Fruit fly (Drosophila melanogaster) whole organism, embryonic: ENCODE data around the gene path.
A peak's percentile ranks its signal among the peaks of the same experiment; 100 is the strongest.

Source experiments
- Abd-B ChIP-seq: fragments of 200-800 bp; sonication (Bioruptor generic); optimal IDR thresholded peaks from 2 replicates; lab custom pipeline; 2018; ENCODE audit warnings: missing biosample characterization, mild to moderate bottlenecking, missing genetic modification characterization, moderate library complexity
- Atf-2 ChIP-seq: fragments of 200-800 bp; sonication (Bioruptor generic); optimal IDR thresholded peaks from 2 replicates; lab custom pipeline; 2016; ENCODE audit warnings: missing biosample characterization, missing genetic modification characterization
- CG10959 ChIP-seq: fragments of 200-800 bp; sonication (Bioruptor generic); IDR thresholded peaks from 2 replicates; pipeline ENCODE4 v1.3.6; 2022; ENCODE audit warnings: missing biosample characterization, missing genetic modification characterization
- CG12104 ChIP-seq: fragments of 200-800 bp; sonication (Bioruptor generic); optimal IDR thresholded peaks from 3 replicates; lab custom pipeline; 2016; ENCODE audit warnings: missing biosample characterization, missing genetic modification characterization
- CG12744 ChIP-seq: fragments of 200-800 bp; sonication (Bioruptor generic); optimal IDR thresholded peaks from 2 replicates; lab custom pipeline; 2016; ENCODE audit warnings: missing biosample characterization, missing genetic modification characterization
- CG13287 ChIP-seq: fragments of 200-800 bp; sonication (Bioruptor generic); IDR thresholded peaks from 2 replicates; pipeline ENCODE4 v1.3.6; 2022; ENCODE audit warnings: missing biosample characterization, missing genetic modification characterization; ENCODE audit not compliant: partially characterized antibody
- CG15514 ChIP-seq: fragments of 200-800 bp; sonication (Bioruptor generic); optimal IDR thresholded peaks from 3 replicates; lab custom pipeline; 2017; ENCODE audit warnings: missing biosample characterization, missing genetic modification characterization, mild to moderate bottlenecking, moderate library complexity, missing genetic modification reagents
- CG15696 ChIP-seq: fragments of 200-800 bp; sonication (Bioruptor generic); optimal IDR thresholded peaks from 2 replicates; lab custom pipeline; 2019; ENCODE audit warnings: missing biosample characterization, mild to moderate bottlenecking, missing genetic modification characterization, moderate library complexity
- CG1647 ChIP-seq: fragments of 200-800 bp; sonication (Bioruptor generic); optimal IDR thresholded peaks from 3 replicates; lab custom pipeline; 2016; ENCODE audit warnings: missing biosample characterization, missing genetic modification characterization
- CG18599 ChIP-seq: fragments of 200-800 bp; sonication (Bioruptor generic); optimal IDR thresholded peaks from 3 replicates; lab custom pipeline; 2017; ENCODE audit warnings: missing biosample characterization, missing genetic modification characterization, mild to moderate bottlenecking, moderate library complexity, missing genetic modification reagents
- CG2116 ChIP-seq: fragments of 200-800 bp; sonication (Bioruptor generic); optimal IDR thresholded peaks from 3 replicates; lab custom pipeline; 2018; ENCODE audit warnings: missing biosample characterization, mild to moderate bottlenecking, missing genetic modification characterization
- CG30020 ChIP-seq: fragments of 200-800 bp; optimal IDR thresholded peaks from 2 replicates; lab custom pipeline; 2019; ENCODE audit warnings: missing biosample characterization, mild to moderate bottlenecking, missing genetic modification characterization, moderate library complexity
- CG4328 ChIP-seq: fragments of 200-800 bp; sonication (Bioruptor generic); optimal IDR thresholded peaks from 3 replicates; lab custom pipeline; 2017; ENCODE audit warnings: missing biosample characterization, missing genetic modification reagents, missing genetic modification characterization
- CG5245 ChIP-seq: fragments of 200-800 bp; sonication (Bioruptor generic); optimal IDR thresholded peaks from 3 replicates; lab custom pipeline; 2016; ENCODE audit warnings: missing biosample characterization, missing genetic modification characterization
- CG7357 ChIP-seq: fragments of 200-800 bp; sonication (Bioruptor generic); IDR thresholded peaks from 3 replicates; pipeline ENCODE4 v1.3.6; 2022; ENCODE audit warnings: missing biosample characterization, missing genetic modification characterization
- D ChIP-seq, 2 experiments: fragments of 200-800 bp in 1 of 2; fragments of >200 bp in 1 of 2; sonication (Bioruptor generic) in 1 of 2; optimal IDR thresholded peaks; 2 replicates in 1 of 2; 3 replicates in 1 of 2; lab custom pipeline; 2017; ENCODE audit warnings: mild to moderate bottlenecking in 1 of 2, missing biosample characterization in 1 of 2, missing genetic modification characterization in 1 of 2, missing genetic modification reagents in 1 of 2
- Dbx ChIP-seq: fragments of 200-800 bp; sonication (Bioruptor generic); IDR thresholded peaks from 3 replicates; pipeline ENCODE4 v1.3.6; 2022; ENCODE audit warnings: missing biosample characterization, missing genetic modification characterization
- Dek ChIP-seq: fragments of 200-800 bp; sonication (Bioruptor generic); optimal IDR thresholded peaks from 3 replicates; lab custom pipeline; 2019; ENCODE audit warnings: missing biosample characterization, mild to moderate bottlenecking, missing genetic modification characterization, moderate library complexity
- Elba2 ChIP-seq: fragments of 200-800 bp; sonication (Bioruptor generic); optimal IDR thresholded peaks from 3 replicates; lab custom pipeline; 2016; ENCODE audit warnings: missing biosample characterization, missing genetic modification characterization
- Gug ChIP-seq: fragments of 200-800 bp; sonication (Bioruptor generic); IDR thresholded peaks from 4 replicates; pipeline ENCODE4 v1.3.6; 2022; ENCODE audit warnings: missing biosample characterization, missing genetic modification characterization
- H15 ChIP-seq: fragments of 200-800 bp; sonication (Bioruptor generic); IDR thresholded peaks from 3 replicates; pipeline ENCODE4 v1.3.6; 2022; ENCODE audit warnings: missing biosample characterization, missing genetic modification characterization
- Hmr ChIP-seq: fragments of 200-800 bp; sonication (Bioruptor generic); optimal IDR thresholded peaks from 3 replicates; lab custom pipeline; 2017; ENCODE audit warnings: mild to moderate bottlenecking, missing biosample characterization, missing genetic modification reagents, missing genetic modification characterization
- Hr51 ChIP-seq, 2 experiments: fragments of 200-800 bp; sonication (Bioruptor generic); optimal IDR thresholded peaks; 2 replicates in 1 of 2; 3 replicates in 1 of 2; lab custom pipeline; 2016 to 2018; ENCODE audit warnings: missing biosample characterization in 2 of 2, missing genetic modification characterization in 2 of 2, mild to moderate bottlenecking in 1 of 2, moderate library complexity in 1 of 2
- Hr78 ChIP-seq, 2 experiments: fragments of 200-800 bp in 1 of 2; fragments of >200 bp in 1 of 2; sonication (Bioruptor generic) in 1 of 2; optimal IDR thresholded peaks; 2 replicates each; lab custom pipeline; 2017 to 2019; ENCODE audit warnings: missing biosample characterization in 2 of 2, missing genetic modification characterization in 2 of 2, mild to moderate bottlenecking in 1 of 2, moderate library complexity in 1 of 2
- Lhr ChIP-seq: fragments of 200-800 bp; sonication (Bioruptor generic); optimal IDR thresholded peaks from 3 replicates; lab custom pipeline; 2017; ENCODE audit warnings: mild to moderate bottlenecking, missing biosample characterization, missing genetic modification reagents, missing genetic modification characterization
- MBD-R2 ChIP-seq: fragments of 200-800 bp; sonication (Bioruptor generic); IDR thresholded peaks from 2 replicates; pipeline ENCODE4 v1.3.6; 2022; ENCODE audit warnings: missing biosample characterization, missing genetic modification characterization
- MTF-1 ChIP-seq: fragments of 200-800 bp; sonication (Bioruptor generic); optimal IDR thresholded peaks from 2 replicates; lab custom pipeline; 2018; ENCODE audit warnings: missing biosample characterization, mild to moderate bottlenecking, missing genetic modification characterization, borderline replicate concordance
- Mad ChIP-seq: fragments of 200-800 bp; sonication (Bioruptor generic); optimal IDR thresholded peaks from 2 replicates; lab custom pipeline; 2016; ENCODE audit warnings: missing biosample characterization, missing genetic modification characterization
- Neu2 ChIP-seq: fragments of 200-800 bp; sonication (Bioruptor generic); optimal IDR thresholded peaks from 3 replicates; lab custom pipeline; 2016; ENCODE audit warnings: missing biosample characterization, missing genetic modification characterization, borderline replicate concordance
- Rx ChIP-seq: fragments of 200-800 bp; sonication (Bioruptor generic); IDR thresholded peaks from 2 replicates; pipeline ENCODE4 v1.3.6; 2022; ENCODE audit warnings: missing biosample characterization, missing genetic modification characterization
- Sry-δ ChIP-seq: fragments of 200-800 bp; sonication (Bioruptor generic); optimal IDR thresholded peaks from 2 replicates; lab custom pipeline; 2016; ENCODE audit warnings: missing biosample characterization, missing genetic modification characterization
- Xrp1 ChIP-seq: fragments of 200-800 bp; sonication (Bioruptor generic); IDR thresholded peaks from 2 replicates; pipeline ENCODE4 v1.3.6; 2022; ENCODE audit warnings: missing biosample characterization, missing genetic modification characterization
- YL-1 ChIP-seq: fragments of 200-800 bp; sonication (Bioruptor generic); optimal IDR thresholded peaks from 3 replicates; lab custom pipeline; 2017; ENCODE audit warnings: missing biosample characterization, mild to moderate bottlenecking, missing genetic modification characterization
- abd-A ChIP-seq: fragments of 200-800 bp; sonication (Bioruptor generic); optimal IDR thresholded peaks from 3 replicates; lab custom pipeline; 2019; ENCODE audit warnings: missing biosample characterization, mild to moderate bottlenecking, missing genetic modification characterization, moderate library complexity
- az2 ChIP-seq: fragments of 200-800 bp; sonication (Bioruptor generic); optimal IDR thresholded peaks from 3 replicates; lab custom pipeline; 2016; ENCODE audit warnings: missing biosample characterization, missing genetic modification characterization
- br ChIP-seq: fragments of >200 bp; optimal IDR thresholded peaks from 2 replicates; lab custom pipeline; 2017
- chif ChIP-seq, 2 experiments: fragments of 200-800 bp; sonication (Bioruptor generic); optimal IDR thresholded peaks; 3 replicates each; lab custom pipeline; 2016; ENCODE audit warnings: missing biosample characterization in 2 of 2, missing genetic modification characterization in 2 of 2
- croc ChIP-seq: fragments of 200-800 bp; sonication (Bioruptor generic); conservative IDR thresholded peaks from 3 replicates; pipeline ENCODE4 v1.3.6; 2022; ENCODE audit warnings: missing biosample characterization, missing genetic modification characterization
- disco-r ChIP-seq: fragments of 200-800 bp; sonication (Bioruptor generic); optimal IDR thresholded peaks from 2 replicates; lab custom pipeline; 2016; ENCODE audit warnings: missing biosample characterization, missing genetic modification characterization
- dmrt11E ChIP-seq: fragments of 200-800 bp; sonication (Bioruptor generic); optimal IDR thresholded peaks from 3 replicates; lab custom pipeline; 2018; ENCODE audit warnings: missing biosample characterization, mild to moderate bottlenecking, missing genetic modification characterization, moderate library complexity
- fd96Cb ChIP-seq: fragments of 200-800 bp; sonication (Bioruptor generic); optimal IDR thresholded peaks from 2 replicates; lab custom pipeline; 2018; ENCODE audit warnings: missing biosample characterization, mild to moderate bottlenecking, missing genetic modification characterization, moderate library complexity
- ken ChIP-seq: fragments of 200-800 bp; sonication (Bioruptor generic); IDR thresholded peaks from 3 replicates; pipeline ENCODE4 v1.3.6; 2022; ENCODE audit warnings: missing biosample characterization, missing genetic modification characterization
- mirr ChIP-seq: fragments of 200-800 bp; sonication (Bioruptor generic); optimal IDR thresholded peaks from 3 replicates; lab custom pipeline; 2018; ENCODE audit warnings: missing biosample characterization, mild to moderate bottlenecking, missing genetic modification characterization
- salm ChIP-seq: fragments of 200-800 bp; sonication (Bioruptor generic); optimal IDR thresholded peaks from 2 replicates; lab custom pipeline; 2018; ENCODE audit warnings: missing biosample characterization, mild to moderate bottlenecking, missing genetic modification characterization
- sd ChIP-seq: fragments of 200-800 bp; sonication (Bioruptor generic); optimal IDR thresholded peaks from 3 replicates; lab custom pipeline; 2018; ENCODE audit warnings: missing biosample characterization, mild to moderate bottlenecking, missing genetic modification characterization, moderate library complexity
- seq ChIP-seq: fragments of 200-800 bp; sonication (Bioruptor generic); IDR thresholded peaks from 2 replicates; pipeline ENCODE4 v1.3.6; 2022; ENCODE audit warnings: missing biosample characterization, missing genetic modification characterization
- sob ChIP-seq: fragments of 200-800 bp; sonication (Bioruptor generic); IDR thresholded peaks from 2 replicates; pipeline ENCODE4 v1.3.6; 2022; ENCODE audit warnings: missing biosample characterization, missing genetic modification characterization
- sr ChIP-seq: fragments of 200-800 bp; sonication (Bioruptor generic); IDR thresholded peaks from 3 replicates; pipeline ENCODE4 v1.3.6; 2022; ENCODE audit warnings: missing biosample characterization, missing genetic modification characterization
- tap ChIP-seq: fragments of 200-800 bp; optimal IDR thresholded peaks from 3 replicates; lab custom pipeline; 2019; ENCODE audit warnings: missing biosample characterization, mild to moderate bottlenecking, missing genetic modification characterization, moderate library complexity
- tup ChIP-seq: fragments of 200-800 bp; sonication (Bioruptor generic); optimal IDR thresholded peaks from 2 replicates; lab custom pipeline; 2016; ENCODE audit warnings: missing biosample characterization, mild to moderate bottlenecking, missing genetic modification characterization, moderate library complexity

path gene

dm6 chr3L:9447239-9447777, 57.8 kb downstream of the path start (continued):
- TF ChIP-seq Lhr (GFP tag; lab: Kevin White, UChicago) = no peak
- TF ChIP-seq H15 (GFP tag; lab: Robert Waterston, UW) = no peak
- TF ChIP-seq CG15514 (GFP tag; lab: Kevin White, UChicago) = no peak
- TF ChIP-seq Elba2 (GFP tag; lab: Kevin White, UChicago) = peak; percentile 99
- TF ChIP-seq mirr (GFP tag; lab: Kevin White, UChicago) = peak; percentile 89
- TF ChIP-seq MBD-R2 (GFP tag; lab: Robert Waterston, UW) = peak; percentile 7; the same call in 1 of the 2 replicates
- no peak for TF ChIP-seq disco-r (GFP tag; lab: Kevin White, UChicago)
- TF ChIP-seq CG10959 (GFP tag; lab: Robert Waterston, UW) = peak; percentile 84
- TF ChIP-seq Abd-B = peak; percentile 6
- TF ChIP-seq CG13287 (GFP tag; lab: Robert Waterston, UW) = no peak
- TF ChIP-seq Hr51 (GFP tag; optimal IDR thresholded peaks at IDR 0.05; lab: Kevin White, UChicago) = no peak
- no peak for TF ChIP-seq CG30020 (tag; lab: Kevin White, UChicago)
- no peak for TF ChIP-seq Gug (GFP tag; lab: Robert Waterston, UW)
- no peak for TF ChIP-seq fd96Cb (tag; lab: Kevin White, UChicago)
- TF ChIP-seq CG12104 = no peak
- TF ChIP-seq CG4328 (GFP tag; lab: Kevin White, UChicago) = no peak
- TF ChIP-seq sd (tag; lab: Kevin White, UChicago) = peak; percentile 73
- no peak for TF ChIP-seq salm (tag; lab: Kevin White, UChicago)
- no peak for TF ChIP-seq CG12744 (GFP tag; lab: Kevin White, UChicago)
- TF ChIP-seq croc (GFP tag; lab: Robert Waterston, UW) = no peak
- TF ChIP-seq sob (GFP tag; lab: Robert Waterston, UW) = no peak
- TF ChIP-seq CG18599 = peak; percentile 50
- no peak for TF ChIP-seq Dek
- no peak for TF ChIP-seq CG2116 (GFP tag; lab: Kevin White, UChicago)
- TF ChIP-seq abd-A (tag; lab: Kevin White, UChicago) = peak; percentile 24
- TF ChIP-seq chif (GFP tag; optimal IDR thresholded peaks at IDR 0.05; lab: Kevin White, UChicago) = no peak
- no peak; the same call in 1 of the 2 replicates for TF ChIP-seq seq (GFP tag; lab: Robert Waterston, UW)
- TF ChIP-seq Mad = no peak
- TF ChIP-seq Neu2 (GFP tag; lab: Kevin White, UChicago) = peak; percentile 84
- no peak for TF ChIP-seq az2 (GFP tag; lab: Kevin White, UChicago)
- no peak for TF ChIP-seq CG5245 (GFP tag; lab: Kevin White, UChicago)
- TF ChIP-seq sr (GFP tag; lab: Robert Waterston, UW) = no peak
- TF ChIP-seq Dbx = no peak
- TF ChIP-seq br (lab: Kevin White, UChicago) = no peak
- TF ChIP-seq MTF-1 (GFP tag; lab: Kevin White, UChicago) = no peak
- no peak for TF ChIP-seq tup (GFP tag; lab: Kevin White, UChicago)
- TF ChIP-seq Xrp1 (GFP tag; lab: Robert Waterston, UW) = no peak
- TF ChIP-seq YL-1 (GFP tag; lab: Kevin White, UChicago) = peak; percentile 4
- TF ChIP-seq CG1647 (GFP tag; lab: Kevin White, UChicago) = no peak
- peak in 1 of 2 experiments; percentile 44 for TF ChIP-seq Hr78 (GFP tag; optimal IDR thresholded peaks at IDR 0.05; lab: Kevin White, UChicago)
- no peak for TF ChIP-seq CG7357 (GFP tag; lab: Robert Waterston, UW)
- TF ChIP-seq Rx (GFP tag; lab: Robert Waterston, UW) = peak; percentile 29; the same call in 1 of the 2 replicates
- peak; percentile 36 for TF ChIP-seq Hmr
- TF ChIP-seq tap (tag; lab: Kevin White, UChicago) = no peak
- no peak for TF ChIP-seq ken (GFP tag; lab: Robert Waterston, UW)
- TF ChIP-seq D (optimal IDR thresholded peaks at IDR 0.05; lab: Kevin White, UChicago) = peak; percentile 89
- no peak for TF ChIP-seq D (GFP tag; optimal IDR thresholded peaks at IDR 0.05; lab: Kevin White, UChicago)
- TF ChIP-seq Sry-δ (GFP tag; lab: Kevin White, UChicago) = no peak
- no peak for TF ChIP-seq dmrt11E
- no peak for TF ChIP-seq CG15696
- no peak for TF ChIP-seq Atf-2 (GFP tag; lab: Kevin White, UChicago)
